Worm (Caenorhabditis elegans): ENCODE measurements around the gene R07E3.4.

DNA sequence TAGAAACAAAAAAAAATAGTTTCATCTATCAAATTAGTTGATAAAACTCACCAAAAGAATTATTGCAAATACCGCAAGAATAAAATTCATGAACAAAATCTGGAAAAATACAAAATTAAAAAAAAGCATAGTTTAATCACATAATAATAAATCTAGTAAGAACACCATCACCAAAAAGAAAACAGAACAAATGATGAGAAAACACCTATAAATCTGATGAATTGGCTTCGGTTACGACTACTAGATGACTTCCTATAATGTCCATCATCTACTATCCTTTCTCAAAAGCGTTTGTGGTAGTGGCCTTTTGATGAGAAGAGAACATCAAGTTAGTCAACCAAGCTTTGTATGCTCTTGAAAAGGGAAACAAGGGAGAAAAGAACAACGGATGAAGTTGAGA, 4.9 kb upstream of the R07E3.4 start, which contains the start of gene cut-5:
- TF ChIP-seq nfya-1 (tag; optimal IDR thresholded peaks at IDR 0.05; ENCODE audit: borderline replicate concordance, insufficient read depth) (no peak), ets-4 (GFP tag; optimal IDR thresholded peaks at IDR 0.05) (no peak), ceh-58 (GFP tag; IDR thresholded peaks at IDR 0.05) (no peak), unc-62 (GFP tag; optimal IDR thresholded peaks at IDR 0.05) (no peak), rcor-1 (GFP tag; IDR thresholded peaks at IDR 0.05) (no peak), sea-2 (GFP tag; IDR thresholded peaks at IDR 0.05) (no peak), hlh-12 (tag; optimal IDR thresholded peaks at IDR 0.05) (no peak), ama-1 (optimal IDR thresholded peaks at IDR 0.05) (no peak), ama-1 (GFP tag; optimal IDR thresholded peaks at IDR 0.05) (no peak)

All from whole organism, young adult.